Worm (Caenorhabditis elegans) whole organism, late embryonic: ENCODE measurements around the gene let-99.

Experiments used
- C08G9.2 ChIP-seq: sonication (generic microtip); optimal IDR thresholded peaks from 2 replicates; lab custom pipeline; 2016; ENCODE audit warnings: mild to moderate bottlenecking, missing genetic modification characterization, moderate library complexity, missing compliant biosample characterization
- C38D4.7 ChIP-seq: fragments of 200-800 bp; sonication (Bioruptor generic); optimal IDR thresholded peaks from 2 replicates; lab custom pipeline; 2018; ENCODE audit warnings: mild to moderate bottlenecking, missing genetic modification characterization, moderate library complexity, missing compliant biosample characterization
- K02D7.2 ChIP-seq: sonication (generic microtip); optimal IDR thresholded peaks from 2 replicates; lab custom pipeline; 2017; ENCODE audit warnings: mild to moderate bottlenecking, missing genetic modification characterization, missing compliant biosample characterization
- K09A11.1 ChIP-seq: sonication (generic microtip); optimal IDR thresholded peaks from 2 replicates; lab custom pipeline; 2017; ENCODE audit warnings: antibody characterized with exemption, mild to moderate bottlenecking, missing genetic modification characterization, missing compliant biosample characterization; ENCODE audit not compliant: insufficient read depth
- T23F11.4 ChIP-seq: fragments of 200-800 bp; sonication (Bioruptor generic); optimal IDR thresholded peaks from 2 replicates; lab custom pipeline; 2018; ENCODE audit warnings: mild to moderate bottlenecking, missing genetic modification characterization, missing compliant biosample characterization
- Y22D7AL.16 ChIP-seq: sonication (generic microtip); optimal IDR thresholded peaks from 2 replicates; lab custom pipeline; 2016; ENCODE audit warnings: missing genetic modification characterization, missing compliant biosample characterization
- ahr-1 ChIP-seq: sonication (generic microtip); optimal IDR thresholded peaks from 2 replicates; lab custom pipeline; 2016; ENCODE audit warnings: missing genetic modification characterization, missing compliant biosample characterization
- ama-1 ChIP-seq: fragments of 150-350 bp; optimal IDR thresholded peaks from 2 replicates; lab custom pipeline; 2014
- ceh-14 ChIP-seq: sonication (generic microtip); optimal IDR thresholded peaks from 2 replicates; lab custom pipeline; 2016; ENCODE audit warnings: missing genotype, missing genetic modification characterization, missing compliant biosample characterization
- ceh-18 ChIP-seq: sonication (generic microtip); optimal IDR thresholded peaks from 2 replicates; lab custom pipeline; 2016; ENCODE audit warnings: missing genetic modification characterization, missing compliant biosample characterization
- ceh-19 ChIP-seq: fragments of 200-800 bp; sonication (Bioruptor generic); optimal IDR thresholded peaks from 2 replicates; lab custom pipeline; 2018; ENCODE audit warnings: mild to moderate bottlenecking, missing genetic modification characterization, missing compliant biosample characterization
- ceh-2 ChIP-seq: sonication (generic microtip); optimal IDR thresholded peaks from 2 replicates; lab custom pipeline; 2016; ENCODE audit warnings: missing genotype, missing genetic modification characterization, missing compliant biosample characterization
- ceh-22 ChIP-seq: sonication (generic microtip); optimal IDR thresholded peaks from 2 replicates; lab custom pipeline; 2017; ENCODE audit warnings: missing biosample characterization, missing genetic modification characterization
- ceh-24 ChIP-seq: sonication (generic microtip); optimal IDR thresholded peaks from 2 replicates; lab custom pipeline; 2016; ENCODE audit warnings: mild to moderate bottlenecking, missing genetic modification characterization, missing compliant biosample characterization
- ceh-30 ChIP-seq: fragments of 150-350 bp; optimal IDR thresholded peaks from 2 replicates; lab custom pipeline; 2014; ENCODE audit warnings: missing biosample characterization, missing genetic modification characterization
- ceh-34 ChIP-seq: sonication (generic microtip); optimal IDR thresholded peaks from 2 replicates; lab custom pipeline; 2016; ENCODE audit warnings: mild to moderate bottlenecking, missing genetic modification characterization, missing compliant biosample characterization
- ceh-48 ChIP-seq: sonication (generic microtip); optimal IDR thresholded peaks from 2 replicates; lab custom pipeline; 2016; ENCODE audit warnings: missing genetic modification characterization, inconsistent platforms, missing compliant biosample characterization
- ceh-6 ChIP-seq: fragments of 200-800 bp; sonication (Bioruptor generic); optimal IDR thresholded peaks from 2 replicates; lab custom pipeline; 2018; ENCODE audit warnings: mild to moderate bottlenecking, missing genetic modification characterization, missing compliant biosample characterization
- ceh-9 ChIP-seq: sonication (generic microtip); optimal IDR thresholded peaks from 2 replicates; lab custom pipeline; 2016; ENCODE audit warnings: mild to moderate bottlenecking, missing genetic modification characterization, inconsistent platforms, missing compliant biosample characterization
- che-1 ChIP-seq: sonication (generic microtip); optimal IDR thresholded peaks from 2 replicates; lab custom pipeline; 2016; ENCODE audit warnings: mild to moderate bottlenecking, missing genetic modification characterization, missing compliant biosample characterization
- dmd-4 ChIP-seq: sonication (generic microtip); optimal IDR thresholded peaks from 2 replicates; lab custom pipeline; 2016; ENCODE audit warnings: borderline replicate concordance, missing genetic modification characterization, missing compliant biosample characterization
- elt-2 ChIP-seq: sonication (generic microtip); optimal IDR thresholded peaks from 2 replicates; lab custom pipeline; 2016; ENCODE audit warnings: missing genetic modification reagents, missing genetic modification characterization, missing compliant biosample characterization
- elt-4 ChIP-seq: sonication (generic microtip); optimal IDR thresholded peaks from 2 replicates; lab custom pipeline; 2016; ENCODE audit warnings: missing genetic modification characterization, missing compliant biosample characterization
- eyg-1 ChIP-seq: sonication (generic microtip); optimal IDR thresholded peaks from 2 replicates; lab custom pipeline; 2016; ENCODE audit warnings: missing genotype, missing genetic modification characterization, missing compliant biosample characterization
- fax-1 ChIP-seq: sonication (generic microtip); optimal IDR thresholded peaks from 2 replicates; lab custom pipeline; 2016; ENCODE audit warnings: missing genotype, missing genetic modification characterization, missing compliant biosample characterization
- fkh-6 ChIP-seq: sonication (generic microtip); optimal IDR thresholded peaks from 2 replicates; lab custom pipeline; 2016; ENCODE audit warnings: missing genetic modification characterization, missing compliant biosample characterization
- gmeb-2 ChIP-seq: sonication (generic microtip); optimal IDR thresholded peaks from 2 replicates; lab custom pipeline; 2016; ENCODE audit warnings: missing genetic modification characterization, inconsistent platforms, missing compliant biosample characterization
- hlh-13 ChIP-seq: fragments of 200-800 bp; sonication (Bioruptor generic); optimal IDR thresholded peaks from 2 replicates; lab custom pipeline; 2018; ENCODE audit warnings: mild to moderate bottlenecking, missing genetic modification characterization, missing compliant biosample characterization
- hlh-15 ChIP-seq: sonication (generic microtip); optimal IDR thresholded peaks from 2 replicates; lab custom pipeline; 2016; ENCODE audit warnings: missing genetic modification characterization, missing compliant biosample characterization
- hlh-30 ChIP-seq: sonication (generic microtip); optimal IDR thresholded peaks from 2 replicates; lab custom pipeline; 2017; ENCODE audit warnings: antibody characterized with exemption, missing genetic modification characterization, missing compliant biosample characterization; ENCODE audit not compliant: insufficient read depth
- hlh-6 ChIP-seq: sonication (generic microtip); optimal IDR thresholded peaks from 2 replicates; lab custom pipeline; 2016; ENCODE audit warnings: missing genotype, missing genetic modification characterization, missing compliant biosample characterization
- hlh-8 ChIP-seq: sonication (generic microtip); optimal IDR thresholded peaks from 2 replicates; lab custom pipeline; 2016; ENCODE audit warnings: missing genotype, missing genetic modification characterization, missing compliant biosample characterization
- lim-6 ChIP-seq: sonication (generic microtip); optimal IDR thresholded peaks from 2 replicates; lab custom pipeline; 2016; ENCODE audit warnings: missing genetic modification characterization, missing compliant biosample characterization
- lin-11 ChIP-seq: fragments of 200-800 bp; sonication (Bioruptor generic); optimal IDR thresholded peaks from 2 replicates; lab custom pipeline; 2018; ENCODE audit warnings: mild to moderate bottlenecking, missing genetic modification characterization, missing compliant biosample characterization
- madf-2 ChIP-seq: sonication (generic microtip); optimal IDR thresholded peaks from 2 replicates; lab custom pipeline; 2017; ENCODE audit warnings: missing genetic modification characterization, missing compliant biosample characterization
- mec-3 ChIP-seq: sonication (generic microtip); optimal IDR thresholded peaks from 2 replicates; lab custom pipeline; 2016; ENCODE audit warnings: borderline replicate concordance, missing genetic modification characterization, missing compliant biosample characterization
- nfya-1 ChIP-seq: sonication (generic microtip); optimal IDR thresholded peaks from 2 replicates; lab custom pipeline; 2017; ENCODE audit warnings: missing genetic modification characterization, mild to moderate bottlenecking, missing compliant biosample characterization, antibody characterized with exemption, moderate library complexity
- nhr-11 ChIP-seq: fragments of 150-350 bp; optimal IDR thresholded peaks from 2 replicates; lab custom pipeline; 2014; ENCODE audit warnings: missing biosample characterization, missing genetic modification characterization
- pat-9 ChIP-seq: fragments of 200-800 bp; sonication (Bioruptor generic); optimal IDR thresholded peaks from 2 replicates; lab custom pipeline; 2018; ENCODE audit warnings: mild to moderate bottlenecking, missing genetic modification characterization, moderate library complexity, missing compliant biosample characterization
- pax-1 ChIP-seq: fragments of 150-350 bp; optimal IDR thresholded peaks from 2 replicates; lab custom pipeline; 2014; ENCODE audit warnings: missing biosample characterization, missing genetic modification characterization
- pha-2 ChIP-seq: sonication (generic microtip); optimal IDR thresholded peaks from 2 replicates; lab custom pipeline; 2017; ENCODE audit warnings: mild to moderate bottlenecking, missing genetic modification characterization, missing compliant biosample characterization
- pha-4 ChIP-seq: fragments of 150-350 bp; optimal IDR thresholded peaks from 2 replicates; lab custom pipeline; 2018; ENCODE audit warnings: missing biosample characterization, missing genetic modification reagents, missing genetic modification characterization
- pqm-1 ChIP-seq: sonication (generic microtip); optimal IDR thresholded peaks from 2 replicates; lab custom pipeline; 2016; ENCODE audit warnings: missing genetic modification characterization, missing compliant biosample characterization
- ref-2 ChIP-seq: sonication (generic microtip); optimal IDR thresholded peaks from 2 replicates; lab custom pipeline; 2016; ENCODE audit warnings: missing genetic modification characterization, missing compliant biosample characterization
- sdc-2 ChIP-seq: sonication (generic microtip); optimal IDR thresholded peaks from 2 replicates; lab custom pipeline; 2016; ENCODE audit warnings: missing genotype, missing genetic modification characterization, missing compliant biosample characterization
- sox-4 ChIP-seq: sonication (generic microtip); optimal IDR thresholded peaks from 2 replicates; lab custom pipeline; 2017; ENCODE audit warnings: mild to moderate bottlenecking, missing genetic modification characterization, inconsistent platforms, missing compliant biosample characterization
- syd-9 ChIP-seq: sonication (generic microtip); optimal IDR thresholded peaks from 2 replicates; lab custom pipeline; 2016; ENCODE audit warnings: mild to moderate bottlenecking, missing genetic modification characterization, moderate library complexity, missing compliant biosample characterization
- tbx-2 ChIP-seq: sonication (generic microtip); optimal IDR thresholded peaks from 2 replicates; lab custom pipeline; 2016; ENCODE audit warnings: missing genetic modification characterization, missing compliant biosample characterization
- ttx-3 ChIP-seq: sonication (generic microtip); optimal IDR thresholded peaks from 2 replicates; lab custom pipeline; 2016; ENCODE audit warnings: missing genetic modification reagents, missing genetic modification characterization, missing compliant biosample characterization
- unc-55 ChIP-seq: sonication (generic microtip); optimal IDR thresholded peaks from 2 replicates; lab custom pipeline; 2017; ENCODE audit warnings: missing biosample characterization, missing genetic modification reagents, missing genetic modification characterization
- unc-86 ChIP-seq: sonication (generic microtip); optimal IDR thresholded peaks from 2 replicates; lab custom pipeline; 2016; ENCODE audit warnings: missing genetic modification characterization, missing compliant biosample characterization

The let-99 gene

DNA sequence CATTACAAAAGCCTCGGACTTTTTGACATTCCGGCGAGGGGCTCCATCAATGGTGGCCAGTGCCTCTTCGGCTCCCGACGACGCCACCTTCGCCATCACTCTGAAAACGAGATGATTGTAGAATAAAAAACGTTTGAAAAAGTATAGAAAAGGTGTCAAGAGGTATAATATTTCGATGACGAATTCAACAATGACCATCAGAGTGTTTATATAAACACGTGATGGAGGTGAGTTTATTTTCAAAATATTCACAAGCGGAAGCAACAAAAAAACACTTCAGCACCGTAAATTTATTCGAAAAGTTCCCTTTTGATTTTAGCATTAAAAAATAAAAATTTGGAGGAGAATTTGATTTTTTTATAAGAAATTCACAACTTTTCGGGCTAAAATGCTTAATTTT is 47.0 kb downstream of the let-99 start, which contains the start of gene efa-6:
efa-6 (minus strand) TSS at position 101 of the 400 bp plus-strand sequence.
- no peak for TF ChIP-seq Y22D7AL.16
- TF ChIP-seq mec-3 = no peak
- no peak for TF ChIP-seq K09A11.1
- TF ChIP-seq, all 69 proteins: peak for 0

DNA sequence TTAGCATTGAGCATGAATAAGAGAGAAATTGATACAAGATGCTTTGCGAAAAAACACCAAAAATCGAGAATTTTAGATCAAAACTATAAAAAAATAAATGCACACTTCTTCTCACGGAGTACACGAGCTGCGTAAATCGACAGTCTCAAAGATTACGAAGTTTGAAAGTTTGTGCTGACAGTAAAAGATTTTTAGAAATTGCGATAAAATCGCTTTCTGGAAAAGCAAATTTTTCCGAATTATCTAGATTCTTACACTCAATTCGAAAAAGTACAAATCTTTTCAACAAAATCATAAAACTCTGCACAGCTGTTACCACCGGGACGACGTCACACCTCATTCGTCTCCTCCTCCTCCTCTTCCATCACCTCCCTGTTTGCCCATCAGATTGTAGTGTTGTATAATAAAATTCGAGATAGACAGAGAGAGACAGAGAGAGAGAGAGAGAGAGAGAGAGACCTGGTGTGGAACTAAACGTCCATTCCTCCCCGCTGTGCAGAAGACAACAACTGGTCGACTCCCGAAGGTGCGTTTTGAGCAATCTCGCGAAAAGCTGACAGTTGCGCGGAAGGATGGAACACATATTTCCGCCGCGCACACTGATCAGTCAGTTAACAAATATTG is 47.6 kb downstream of the let-99 start:
- no peak for TF ChIP-seq unc-86 (tag; lab: Kevin White, UChicago)
- no peak for TF ChIP-seq elt-2 (tag; lab: Kevin White, UChicago)
- TF ChIP-seq elt-4 (tag; lab: Kevin White, UChicago) = no peak
- TF ChIP-seq nfya-1 (tag; lab: Kevin White, UChicago) = peak; percentile 21
- no peak for TF ChIP-seq lim-6 (tag; lab: Kevin White, UChicago)
- no peak for TF ChIP-seq ceh-30
- TF ChIP-seq pqm-1 = no peak
- TF ChIP-seq unc-55 = peak; percentile 28
- TF ChIP-seq pat-9 (tag; lab: Kevin White, UChicago) = no peak
- TF ChIP-seq ceh-2 (tag; lab: Kevin White, UChicago) = no peak
- TF ChIP-seq ttx-3 (tag; lab: Kevin White, UChicago) = no peak
- TF ChIP-seq hlh-8 (tag; lab: Kevin White, UChicago) = no peak
- TF ChIP-seq ref-2 (tag; lab: Kevin White, UChicago) = peak; percentile 0
- TF ChIP-seq ceh-18 (tag; lab: Kevin White, UChicago) = peak; percentile 15
- no peak for TF ChIP-seq ceh-14 (tag; lab: Kevin White, UChicago)
- TF ChIP-seq che-1 (tag; lab: Kevin White, UChicago) = no peak
- no peak for TF ChIP-seq lin-11 (tag; lab: Kevin White, UChicago)
- TF ChIP-seq ama-1 (lab: Kevin White, UChicago) = no peak
- no peak for TF ChIP-seq K02D7.2 (tag; lab: Kevin White, UChicago)
- no peak for TF ChIP-seq ceh-48 (tag; lab: Kevin White, UChicago)
- TF ChIP-seq T23F11.4 (GFP tag; lab: Kevin White, UChicago) = no peak
- TF ChIP-seq C08G9.2 (tag; lab: Kevin White, UChicago) = no peak
- no peak for TF ChIP-seq mec-3
- no peak for TF ChIP-seq hlh-6 (tag; lab: Kevin White, UChicago)
- TF ChIP-seq ceh-24 = no peak
- no peak for TF ChIP-seq eyg-1 (tag; lab: Kevin White, UChicago)
- TF ChIP-seq ceh-22 = no peak
- TF ChIP-seq pax-1 (tag; lab: Kevin White, UChicago) = no peak
- TF ChIP-seq C38D4.7 (GFP tag; lab: Kevin White, UChicago) = no peak
- TF ChIP-seq sox-4 (tag; lab: Kevin White, UChicago) = no peak
- no peak for TF ChIP-seq hlh-30 (tag; lab: Kevin White, UChicago)
- no peak for TF ChIP-seq pha-2 (tag; lab: Kevin White, UChicago)
- no peak for TF ChIP-seq hlh-13 (GFP tag; lab: Kevin White, UChicago)
- peak; percentile 61 for TF ChIP-seq tbx-2 (tag; lab: Kevin White, UChicago)
- TF ChIP-seq ceh-19 (GFP tag; lab: Kevin White, UChicago) = no peak
- no peak for TF ChIP-seq K09A11.1
- TF ChIP-seq pha-4 = no peak
- TF ChIP-seq ceh-9 (tag; lab: Kevin White, UChicago) = no peak
- no peak for TF ChIP-seq madf-2 (tag; lab: Kevin White, UChicago)
- no peak for TF ChIP-seq Y22D7AL.16
- TF ChIP-seq gmeb-2 (tag; lab: Kevin White, UChicago) = no peak
- TF ChIP-seq sdc-2 (tag; lab: Kevin White, UChicago) = no peak
- TF ChIP-seq ceh-34 (tag; lab: Kevin White, UChicago) = no peak
- TF ChIP-seq fax-1 (tag; lab: Kevin White, UChicago) = no peak
- no peak for TF ChIP-seq syd-9 (tag; lab: Kevin White, UChicago)
- no peak for TF ChIP-seq dmd-4 (tag; lab: Kevin White, UChicago)
- TF ChIP-seq hlh-15 (tag; lab: Kevin White, UChicago) = no peak
- TF ChIP-seq nhr-11 (tag; lab: Kevin White, UChicago) = no peak
- TF ChIP-seq ceh-6 = no peak
- TF ChIP-seq ahr-1 = no peak
- peak; percentile 24 for TF ChIP-seq fkh-6
